Worm (Caenorhabditis elegans) whole organism, L2 larva: Measurements from ENCODE around the gene crn-3.

Experiments used
- C34F6.9 ChIP-seq: fragments of 150-350 bp; optimal IDR thresholded peaks from 2 replicates; lab custom pipeline; 2014; ENCODE audit warnings: missing biosample characterization, missing genetic modification characterization
- F13H6.1 ChIP-seq: sonication (generic microtip); optimal IDR thresholded peaks from 2 replicates; lab custom pipeline; 2016; ENCODE audit warnings: missing genetic modification characterization, missing compliant biosample characterization
- R02D3.7 ChIP-seq: fragments of 150-350 bp; optimal IDR thresholded peaks from 2 replicates; lab custom pipeline; 2014; ENCODE audit warnings: missing biosample characterization, missing genetic modification characterization
- Y55F3AM.14 ChIP-seq: fragments of 200-800 bp; sonication (Bioruptor generic); optimal IDR thresholded peaks from 2 replicates; lab custom pipeline; 2018; ENCODE audit warnings: mild to moderate bottlenecking, missing genetic modification characterization, missing compliant biosample characterization
- ZK546.5 ChIP-seq: sonication (generic microtip); optimal IDR thresholded peaks from 2 replicates; lab custom pipeline; 2017; ENCODE audit warnings: missing biosample characterization, missing genetic modification characterization
- aly-2 ChIP-seq: fragments of 150-350 bp; optimal IDR thresholded peaks from 2 replicates; lab custom pipeline; 2014; ENCODE audit warnings: missing biosample characterization, missing genetic modification characterization
- ama-1 ChIP-seq: fragments of 150-350 bp; optimal IDR thresholded peaks from 2 replicates; lab custom pipeline; 2018; ENCODE audit warnings: inconsistent platforms
- blmp-1 ChIP-seq: sonication (generic microtip); optimal IDR thresholded peaks from 2 replicates; lab custom pipeline; 2017; ENCODE audit warnings: missing genetic modification characterization, mild to moderate bottlenecking, missing compliant biosample characterization, antibody characterized with exemption, moderate library complexity; ENCODE audit not compliant: insufficient read depth
- ceh-16 ChIP-seq: fragments of 150-350 bp; optimal IDR thresholded peaks from 2 replicates; lab custom pipeline; 2014; ENCODE audit warnings: missing biosample characterization, missing genetic modification characterization
- ceh-82 ChIP-seq: fragments of 150-350 bp; optimal IDR thresholded peaks from 2 replicates; lab custom pipeline; 2014; ENCODE audit warnings: missing biosample characterization, missing genetic modification characterization
- crh-2 ChIP-seq: sonication (generic microtip); optimal IDR thresholded peaks from 2 replicates; lab custom pipeline; 2017; ENCODE audit warnings: missing biosample characterization, missing genetic modification characterization
- egl-27 ChIP-seq: sonication (generic microtip); optimal IDR thresholded peaks from 3 replicates; lab custom pipeline; 2017; ENCODE audit warnings: missing biosample characterization, missing genetic modification reagents, missing genetic modification characterization
- elt-1 ChIP-seq: fragments of 150-350 bp; optimal IDR thresholded peaks from 2 replicates; lab custom pipeline; 2014; ENCODE audit warnings: missing biosample characterization, missing genetic modification characterization
- elt-3 ChIP-seq: sonication (generic microtip); optimal IDR thresholded peaks from 2 replicates; lab custom pipeline; 2017; ENCODE audit warnings: missing biosample characterization, missing genetic modification characterization
- fos-1 ChIP-seq: fragments of 150-350 bp; optimal IDR thresholded peaks from 2 replicates; lab custom pipeline; 2014; ENCODE audit warnings: missing biosample characterization, missing genetic modification characterization
- gmeb-1 ChIP-seq: fragments of 150-350 bp; optimal IDR thresholded peaks from 2 replicates; lab custom pipeline; 2014; ENCODE audit warnings: missing biosample characterization, missing genetic modification characterization
- lin-11 ChIP-seq: fragments of 150-350 bp; sonication (generic microtip); optimal IDR thresholded peaks from 2 replicates; lab custom pipeline; 2014; ENCODE audit warnings: missing biosample characterization, missing genetic modification characterization, inconsistent platforms, mixed read lengths
- lin-13 ChIP-seq: fragments of 150-350 bp; optimal IDR thresholded peaks from 2 replicates; lab custom pipeline; 2014; ENCODE audit warnings: missing biosample characterization, missing genetic modification reagents, missing genetic modification characterization
- lin-39 ChIP-seq: fragments of 150-350 bp; optimal IDR thresholded peaks from 2 replicates; lab custom pipeline; 2014; ENCODE audit warnings: missing biosample characterization, missing genetic modification reagents, missing genetic modification characterization
- lsy-2 ChIP-seq, 2 experiments: fragments of 150-350 bp in 1 of 2; sonication (generic microtip) in 1 of 2; optimal IDR thresholded peaks; 2 replicates each; lab custom pipeline; 2014 to 2017; ENCODE audit warnings: missing biosample characterization in 2 of 2, missing genetic modification characterization in 2 of 2
- mab-5 ChIP-seq: fragments of 150-350 bp; optimal IDR thresholded peaks from 2 replicates; lab custom pipeline; 2014; ENCODE audit warnings: missing biosample characterization, missing genetic modification characterization
- mbf-1 ChIP-seq: sonication (generic microtip); optimal IDR thresholded peaks from 2 replicates; lab custom pipeline; 2017; ENCODE audit warnings: missing biosample characterization, missing genetic modification characterization
- mdl-1 ChIP-seq, 2 experiments: fragments of 150-350 bp in 1 of 2; sonication (generic microtip) in 1 of 2; optimal IDR thresholded peaks; 2 replicates each; lab custom pipeline; 2017; ENCODE audit warnings: missing biosample characterization in 2 of 2, missing genetic modification characterization in 2 of 2
- nhr-10 ChIP-seq: sonication (generic microtip); optimal IDR thresholded peaks from 2 replicates; lab custom pipeline; 2017; ENCODE audit warnings: missing biosample characterization, missing genetic modification characterization
- nhr-11 ChIP-seq: fragments of 150-350 bp; optimal IDR thresholded peaks from 2 replicates; lab custom pipeline; 2014; ENCODE audit warnings: missing biosample characterization, missing genetic modification characterization
- nhr-129 ChIP-seq: fragments of 150-350 bp; optimal IDR thresholded peaks from 2 replicates; lab custom pipeline; 2014; ENCODE audit warnings: missing biosample characterization, missing genetic modification characterization
- nhr-21 ChIP-seq: fragments of 150-350 bp; optimal IDR thresholded peaks from 2 replicates; lab custom pipeline; 2014; ENCODE audit warnings: missing biosample characterization, missing genetic modification characterization
- nhr-23 ChIP-seq: fragments of 150-350 bp; optimal IDR thresholded peaks from 2 replicates; lab custom pipeline; 2014; ENCODE audit warnings: missing biosample characterization, missing genetic modification reagents, missing genetic modification characterization
- nhr-237 ChIP-seq: fragments of 150-350 bp; optimal IDR thresholded peaks from 2 replicates; lab custom pipeline; 2014; ENCODE audit warnings: missing biosample characterization, missing genetic modification characterization
- nhr-25 ChIP-seq: fragments of 150-350 bp; sonication (generic microtip); optimal IDR thresholded peaks from 3 replicates; lab custom pipeline; 2014; ENCODE audit warnings: missing biosample characterization, missing genetic modification characterization
- nhr-6 ChIP-seq: fragments of 150-350 bp; optimal IDR thresholded peaks from 2 replicates; lab custom pipeline; 2014; ENCODE audit warnings: missing biosample characterization, missing genetic modification characterization
- nhr-77 ChIP-seq: fragments of 150-350 bp; optimal IDR thresholded peaks from 2 replicates; lab custom pipeline; 2014; ENCODE audit warnings: missing biosample characterization, missing genetic modification characterization
- peb-1 ChIP-seq: fragments of 150-350 bp; optimal IDR thresholded peaks from 2 replicates; lab custom pipeline; 2014; ENCODE audit warnings: missing biosample characterization, missing genetic modification characterization
- sem-4 ChIP-seq: fragments of 150-350 bp; optimal IDR thresholded peaks from 2 replicates; lab custom pipeline; 2014; ENCODE audit warnings: missing biosample characterization, missing genetic modification reagents, missing genetic modification characterization
- skn-1 ChIP-seq: sonication (generic microtip); optimal IDR thresholded peaks from 2 replicates; lab custom pipeline; 2017; ENCODE audit warnings: missing biosample characterization, missing genetic modification characterization
- sma-3 ChIP-seq: sonication (generic microtip); optimal IDR thresholded peaks from 2 replicates; lab custom pipeline; 2016; ENCODE audit warnings: missing genetic modification reagents, missing genetic modification characterization, missing compliant biosample characterization
- sma-9 ChIP-seq, 2 experiments: fragments of 150-350 bp in 1 of 2; sonication (generic microtip) in 1 of 2; optimal IDR thresholded peaks; 2 replicates each; lab custom pipeline; 2014 to 2016; ENCODE audit warnings: missing genetic modification characterization in 2 of 2, mild to moderate bottlenecking in 1 of 2, missing biosample characterization in 1 of 2, missing compliant biosample characterization in 1 of 2, missing genetic modification reagents in 1 of 2, moderate library complexity in 1 of 2
- snpc-4 ChIP-seq: fragments of 150-350 bp; optimal IDR thresholded peaks from 2 replicates; lab custom pipeline; 2014; ENCODE audit warnings: missing biosample characterization, missing genetic modification characterization
- unc-39 ChIP-seq: fragments of 150-350 bp; optimal IDR thresholded peaks from 2 replicates; lab custom pipeline; 2014; ENCODE audit warnings: missing biosample characterization, missing genetic modification characterization
- unc-55 ChIP-seq: fragments of 150-350 bp; sonication (generic microtip); optimal IDR thresholded peaks from 3 replicates; lab custom pipeline; 2014; ENCODE audit warnings: missing biosample characterization, missing genetic modification reagents, missing genetic modification characterization
- unc-62 ChIP-seq: fragments of 150-350 bp; optimal IDR thresholded peaks from 2 replicates; lab custom pipeline; 2014; ENCODE audit warnings: missing biosample characterization, missing genetic modification reagents, missing genetic modification characterization
- zag-1 ChIP-seq: fragments of 150-350 bp; optimal IDR thresholded peaks from 2 replicates; lab custom pipeline; 2014; ENCODE audit warnings: missing biosample characterization, missing genetic modification characterization
- ztf-1 ChIP-seq: fragments of 200-800 bp; sonication (Bioruptor generic); conservative IDR thresholded peaks from 2 replicates; pipeline ENCODE4 v1.3.6; 2022; ENCODE audit warnings: missing genetic modification characterization, missing compliant biosample characterization
- ztf-11 ChIP-seq: sonication (generic microtip); optimal IDR thresholded peaks from 2 replicates; lab custom pipeline; 2017; ENCODE audit warnings: missing biosample characterization, missing genetic modification characterization
- ztf-4 ChIP-seq: fragments of 150-350 bp; optimal IDR thresholded peaks from 2 replicates; lab custom pipeline; 2014; ENCODE audit warnings: missing biosample characterization, missing genetic modification characterization

crn-3 gene

DNA sequence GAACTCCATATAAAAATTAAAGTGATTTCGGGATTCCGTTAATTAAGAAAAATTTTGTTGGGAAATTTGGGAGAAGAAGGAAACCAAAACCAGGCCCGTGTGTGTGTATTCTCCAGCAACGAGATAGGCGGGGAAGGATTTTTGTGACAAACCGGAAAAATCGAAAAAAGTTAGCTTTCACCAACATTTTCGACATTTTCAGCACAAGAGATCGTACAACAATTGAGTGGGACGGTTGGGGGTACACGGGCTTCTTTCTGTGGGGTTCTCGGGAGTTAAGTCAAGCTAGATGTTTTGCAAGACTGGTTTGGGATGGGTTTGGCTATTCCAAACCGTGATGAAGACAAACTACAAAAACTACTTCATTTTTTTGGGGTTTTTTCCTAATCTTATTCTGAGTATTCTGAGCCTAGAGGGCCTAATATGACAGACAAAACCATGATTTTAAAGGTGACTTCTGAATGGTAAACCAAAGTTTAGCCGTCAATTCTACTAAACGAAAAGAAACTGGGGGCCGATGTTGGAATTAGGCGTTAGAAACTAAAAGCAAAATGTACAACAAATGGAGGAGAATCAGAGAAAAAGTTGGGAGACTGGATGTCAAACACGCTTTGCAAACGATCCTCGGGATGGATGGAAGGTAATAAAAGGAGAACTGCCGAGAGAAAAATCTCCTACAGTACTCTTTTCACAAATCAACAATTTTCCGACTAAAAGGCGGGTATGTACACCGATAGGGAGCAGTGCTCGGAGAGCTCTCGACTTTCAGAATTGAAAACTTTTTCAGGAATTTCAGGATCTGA is 45.0 kb upstream of the crn-3 start:
- no peak for TF ChIP-seq F13H6.1 (tag; lab: Kevin White, UChicago)
- no peak for TF ChIP-seq elt-1
- no peak for TF ChIP-seq snpc-4 (tag; lab: Kevin White, UChicago)
- TF ChIP-seq sem-4 (tag; lab: Kevin White, UChicago) = no peak
- no peak for TF ChIP-seq unc-39 (tag; lab: Kevin White, UChicago)
- TF ChIP-seq lin-39 (tag; lab: Kevin White, UChicago) = no peak
- peak; percentile 7 for TF ChIP-seq blmp-1 (tag; lab: Kevin White, UChicago)
- peak; percentile 6 to 20 for TF ChIP-seq lsy-2 (tag; optimal IDR thresholded peaks at IDR 0.05; lab: Kevin White, UChicago)
- peak; percentile 64 for TF ChIP-seq Y55F3AM.14 (GFP tag; lab: Kevin White, UChicago)
- no peak for TF ChIP-seq ztf-11 (tag; lab: Kevin White, UChicago)
- TF ChIP-seq nhr-10 (tag; lab: Kevin White, UChicago) = no peak
- no peak for TF ChIP-seq nhr-237
- TF ChIP-seq gmeb-1 = no peak
- no peak for TF ChIP-seq ceh-82
- no peak for TF ChIP-seq lin-13 (GFP tag; lab: Kevin White, UChicago)
- no peak for TF ChIP-seq fos-1 (tag; lab: Kevin White, UChicago)
- TF ChIP-seq ztf-4 (tag; lab: Kevin White, UChicago) = peak; percentile 11
- peak; percentile 34 for TF ChIP-seq nhr-129 (tag; lab: Kevin White, UChicago)
- TF ChIP-seq sma-9 (GFP tag; optimal IDR thresholded peaks at IDR 0.05; lab: Kevin White, UChicago) = no peak
- no peak for TF ChIP-seq sma-9 (tag; optimal IDR thresholded peaks at IDR 0.05; lab: Kevin White, UChicago)
- no peak for TF ChIP-seq mab-5 (tag; lab: Kevin White, UChicago)
- TF ChIP-seq peb-1 = no peak
- TF ChIP-seq nhr-6 (tag; lab: Kevin White, UChicago) = peak; percentile 32
- TF ChIP-seq egl-27 (tag; lab: Kevin White, UChicago) = no peak
- no peak for TF ChIP-seq ceh-16
- peak; percentile 92 for TF ChIP-seq ama-1 (lab: Kevin White, UChicago)
- no peak for TF ChIP-seq zag-1 (tag; lab: Kevin White, UChicago)

DNA sequence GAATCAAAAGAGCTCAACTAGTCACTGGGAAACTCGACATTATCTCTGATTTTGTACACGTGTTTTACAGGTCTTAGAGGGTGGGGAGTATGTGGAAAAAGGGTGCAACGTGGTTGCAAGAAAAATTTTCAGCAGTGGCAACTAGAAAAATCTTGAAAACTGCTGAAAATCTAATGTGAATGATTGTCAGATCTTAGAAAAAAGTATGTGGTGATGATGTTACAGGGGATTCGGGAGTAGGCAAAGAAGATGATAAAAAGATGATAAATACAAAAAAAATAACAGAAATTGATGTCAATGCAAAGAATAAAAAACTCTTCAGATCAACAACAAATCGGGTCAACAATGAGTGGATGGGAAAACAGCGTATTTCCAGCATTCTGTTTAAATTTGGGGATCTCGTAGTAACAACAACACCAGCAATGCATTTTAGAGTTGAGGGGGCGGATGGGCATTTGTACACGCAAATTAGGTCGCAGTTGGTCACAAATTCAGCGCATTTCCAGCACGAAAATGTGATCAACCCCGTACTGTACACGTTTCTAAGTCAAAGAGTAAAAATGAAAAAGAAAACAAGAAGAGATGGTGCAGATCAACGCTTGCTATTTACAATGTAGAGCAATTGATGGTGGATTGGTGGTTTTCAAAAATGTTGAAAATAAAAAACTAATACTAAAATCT is 44.2 kb upstream of the crn-3 start:
- TF ChIP-seq gmeb-1 = no peak
- no peak for TF ChIP-seq R02D3.7 (tag; lab: Kevin White, UChicago)
- TF ChIP-seq unc-55 (GFP tag; lab: Kevin White, UChicago) = no peak
- no peak for TF ChIP-seq sem-4 (tag; lab: Kevin White, UChicago)
- no peak for TF ChIP-seq ztf-1 (GFP tag; lab: Robert Waterston, UW)
- TF ChIP-seq peb-1 = no peak
- no peak for TF ChIP-seq nhr-6 (tag; lab: Kevin White, UChicago)
- peak; percentile 35 for TF ChIP-seq sma-9 (GFP tag; optimal IDR thresholded peaks at IDR 0.05; lab: Kevin White, UChicago)
- no peak for TF ChIP-seq sma-9 (tag; optimal IDR thresholded peaks at IDR 0.05; lab: Kevin White, UChicago)
- no peak for TF ChIP-seq blmp-1 (tag; lab: Kevin White, UChicago)
- TF ChIP-seq lin-11 (tag; lab: Kevin White, UChicago) = no peak
- TF ChIP-seq F13H6.1 (tag; lab: Kevin White, UChicago) = no peak
- no peak for TF ChIP-seq fos-1 (tag; lab: Kevin White, UChicago)
- no peak for TF ChIP-seq nhr-237
- TF ChIP-seq elt-3 (tag; lab: Kevin White, UChicago) = no peak
- TF ChIP-seq C34F6.9 (tag; lab: Kevin White, UChicago) = no peak
- TF ChIP-seq lin-39 (tag; lab: Kevin White, UChicago) = no peak
- no peak for TF ChIP-seq ZK546.5
- no peak for TF ChIP-seq nhr-23 (tag; lab: Kevin White, UChicago)
- no peak for TF ChIP-seq ama-1 (lab: Kevin White, UChicago)
- no peak for TF ChIP-seq nhr-11 (tag; lab: Kevin White, UChicago)
- TF ChIP-seq nhr-77 = no peak
- TF ChIP-seq mbf-1 = no peak
- TF ChIP-seq egl-27 (tag; lab: Kevin White, UChicago) = no peak
- no peak for TF ChIP-seq nhr-21 (tag; lab: Kevin White, UChicago)
- TF ChIP-seq unc-62 (GFP tag; lab: Kevin White, UChicago) = no peak
- peak; percentile 28 for TF ChIP-seq nhr-25 (tag; lab: Kevin White, UChicago)
- no peak for TF ChIP-seq ztf-4 (tag; lab: Kevin White, UChicago)
- no peak for TF ChIP-seq unc-39 (tag; lab: Kevin White, UChicago)
- no peak for TF ChIP-seq skn-1
- TF ChIP-seq sma-3 = peak; percentile 36
- peak; percentile 1 for TF ChIP-seq crh-2
- no peak for TF ChIP-seq mdl-1 (tag; optimal IDR thresholded peaks at IDR 0.05; lab: Kevin White, UChicago)
- no peak for TF ChIP-seq aly-2 (tag; lab: Kevin White, UChicago)
- no peak for TF ChIP-seq Y55F3AM.14 (GFP tag; lab: Kevin White, UChicago)
- no peak for TF ChIP-seq lsy-2 (tag; optimal IDR thresholded peaks at IDR 0.05; lab: Kevin White, UChicago)
